Worm (Caenorhabditis elegans) whole organism, young adult: ENCODE results near the gene ints-5.

Experiments used
- B0035.1 ChIP-seq: sonication (generic microtip); optimal IDR thresholded peaks from 2 replicates; lab custom pipeline; 2016; ENCODE audit warnings: missing genetic modification characterization, mild to moderate bottlenecking, missing compliant biosample characterization, missing genotype, missing genetic modification reagents
- F22D6.2 ChIP-seq: sonication (generic microtip); optimal IDR thresholded peaks from 2 replicates; lab custom pipeline; 2016; ENCODE audit warnings: mild to moderate bottlenecking, missing genetic modification characterization, missing compliant biosample characterization
- K12H6.12 ChIP-seq: fragments of 200-800 bp; sonication (Bioruptor generic); optimal IDR thresholded peaks from 2 replicates; lab custom pipeline; 2018; ENCODE audit warnings: mild to moderate bottlenecking, missing genetic modification characterization, missing compliant biosample characterization
- T26A5.8 ChIP-seq: sonication (generic microtip); optimal IDR thresholded peaks from 2 replicates; lab custom pipeline; 2016; ENCODE audit warnings: missing genetic modification characterization, missing compliant biosample characterization
- Y56A3A.18 ChIP-seq: fragments of 200-800 bp; sonication (Bioruptor generic); IDR thresholded peaks from 2 replicates; pipeline ENCODE4 v1.3.6; 2022; ENCODE audit warnings: missing genetic modification reagents, missing genetic modification characterization, missing compliant biosample characterization
- Y79H2A.3 ChIP-seq: fragments of 200-800 bp; sonication (Bioruptor generic); conservative IDR thresholded peaks from 2 replicates; pipeline ENCODE4 v1.3.6; 2022; ENCODE audit warnings: missing genetic modification reagents, missing genetic modification characterization, missing compliant biosample characterization
- attf-5 ChIP-seq: fragments of 200-800 bp; sonication (Bioruptor generic); optimal IDR thresholded peaks from 2 replicates; lab custom pipeline; 2018; ENCODE audit warnings: mild to moderate bottlenecking, missing genetic modification characterization, missing compliant biosample characterization
- bed-2 ChIP-seq: fragments of 200-800 bp; sonication (Bioruptor generic); IDR thresholded peaks from 2 replicates; pipeline ENCODE4 v1.3.6; 2022; ENCODE audit warnings: missing genetic modification reagents, missing genetic modification characterization, missing compliant biosample characterization
- cebp-1 ChIP-seq, 2 experiments: fragments of 200-800 bp in 1 of 2; sonication (Bioruptor generic) in 1 of 2; sonication (generic microtip) in 1 of 2; IDR thresholded peaks in 1 of 2; optimal IDR thresholded peaks in 1 of 2; 2 replicates each; pipeline versions ENCODE4 v1.3.6 to Lab custom; 2017 to 2022; ENCODE audit warnings: missing compliant biosample characterization in 2 of 2, missing genetic modification characterization in 2 of 2, mild to moderate bottlenecking in 1 of 2, missing genetic modification reagents in 1 of 2, moderate library complexity in 1 of 2
- ceh-27 ChIP-seq: fragments of 200-800 bp; sonication (Bioruptor generic); optimal IDR thresholded peaks from 2 replicates; lab custom pipeline; 2018; ENCODE audit warnings: mild to moderate bottlenecking, missing genetic modification characterization, moderate library complexity, missing compliant biosample characterization
- ceh-40 ChIP-seq: fragments of 200-800 bp; sonication (Bioruptor generic); IDR thresholded peaks from 2 replicates; pipeline ENCODE4 v1.3.6; 2022; ENCODE audit warnings: missing genetic modification characterization, missing compliant biosample characterization
- ceh-91 ChIP-seq: fragments of 200-800 bp; sonication (Bioruptor generic); IDR thresholded peaks from 2 replicates; pipeline ENCODE4 v1.3.6; 2022; ENCODE audit warnings: missing genetic modification reagents, missing genetic modification characterization, missing compliant biosample characterization
- egl-44 ChIP-seq: fragments of 200-800 bp; sonication (Bioruptor generic); IDR thresholded peaks from 2 replicates; pipeline ENCODE4 v1.3.6; 2022; ENCODE audit warnings: missing genetic modification reagents, missing genetic modification characterization, missing compliant biosample characterization
- egrh-3 ChIP-seq: fragments of 200-800 bp; sonication (Bioruptor generic); IDR thresholded peaks from 2 replicates; pipeline ENCODE4 v1.3.6; 2022; ENCODE audit warnings: missing genetic modification reagents, missing genetic modification characterization, missing compliant biosample characterization
- him-1 ChIP-seq: sonication (generic microtip); optimal IDR thresholded peaks from 2 replicates; lab custom pipeline; 2016; ENCODE audit warnings: missing genotype, missing genetic modification reagents, missing genetic modification characterization, missing compliant biosample characterization
- hlh-12 ChIP-seq: sonication (generic microtip); optimal IDR thresholded peaks from 2 replicates; lab custom pipeline; 2016; ENCODE audit warnings: missing genetic modification characterization, missing compliant biosample characterization
- hlh-26 ChIP-seq: fragments of 200-800 bp; sonication (Bioruptor generic); conservative IDR thresholded peaks from 2 replicates; pipeline ENCODE4 v1.3.6; 2022; ENCODE audit warnings: missing genetic modification reagents, missing genetic modification characterization, missing compliant biosample characterization
- hmg-1.2 ChIP-seq: fragments of 200-800 bp; sonication (Bioruptor generic); IDR thresholded peaks from 2 replicates; pipeline ENCODE4 v1.3.6; 2022; ENCODE audit warnings: missing genetic modification reagents, missing genetic modification characterization, missing compliant biosample characterization
- hrde-1 ChIP-seq: sonication (generic microtip); optimal IDR thresholded peaks from 2 replicates; lab custom pipeline; 2016; ENCODE audit warnings: missing genetic modification characterization, mild to moderate bottlenecking, missing compliant biosample characterization, moderate library complexity, missing genotype, missing genetic modification reagents, borderline replicate concordance
- hsf-1 ChIP-seq: fragments of 200-800 bp; sonication (Bioruptor generic); IDR thresholded peaks from 2 replicates; pipeline ENCODE4 v1.3.6; 2022; ENCODE audit warnings: missing genetic modification reagents, missing genetic modification characterization, missing compliant biosample characterization
- lag-1 ChIP-seq: fragments of 200-800 bp; sonication (Bioruptor generic); IDR thresholded peaks from 2 replicates; pipeline ENCODE4 v1.3.6; 2022; ENCODE audit warnings: missing genetic modification reagents, missing genetic modification characterization, missing compliant biosample characterization
- lin-35 ChIP-seq, 3 experiments: fragments of 150-350 bp in 2 of 3; sonication (generic microtip) in 1 of 3; optimal IDR thresholded peaks; 2 replicates each; lab custom pipeline; 2014 to 2018; ENCODE audit warnings: missing biosample characterization in 3 of 3, missing genetic modification characterization in 3 of 3, missing genetic modification reagents in 3 of 3
- lin-40 ChIP-seq: sonication (generic microtip); optimal IDR thresholded peaks from 2 replicates; lab custom pipeline; 2016; ENCODE audit warnings: missing genetic modification characterization, mild to moderate bottlenecking, missing compliant biosample characterization, missing genotype, missing genetic modification reagents
- lin-54 ChIP-seq: fragments of 200-800 bp; sonication (Bioruptor generic); optimal IDR thresholded peaks from 2 replicates; lab custom pipeline; 2018; ENCODE audit warnings: mild to moderate bottlenecking, missing genetic modification characterization, missing compliant biosample characterization
- madf-3 ChIP-seq: fragments of 200-800 bp; sonication (Bioruptor generic); IDR thresholded peaks from 2 replicates; pipeline ENCODE4 v1.3.6; 2022; ENCODE audit warnings: missing genetic modification reagents, missing genetic modification characterization, missing compliant biosample characterization
- madf-6 ChIP-seq: fragments of 200-800 bp; sonication (Bioruptor generic); IDR thresholded peaks from 2 replicates; pipeline ENCODE4 v1.3.6; 2022; ENCODE audit warnings: missing genetic modification reagents, missing genetic modification characterization, missing compliant biosample characterization
- mcd-1 ChIP-seq: fragments of 200-800 bp; sonication (Bioruptor generic); IDR thresholded peaks from 2 replicates; pipeline ENCODE4 v1.3.6; 2022; ENCODE audit warnings: missing genetic modification reagents, missing genetic modification characterization, missing compliant biosample characterization
- mes-4 ChIP-seq: sonication (generic microtip); optimal IDR thresholded peaks from 2 replicates; lab custom pipeline; 2016; ENCODE audit warnings: missing genotype, missing genetic modification characterization, missing compliant biosample characterization
- nhr-27 ChIP-seq: fragments of 200-800 bp; sonication (Bioruptor generic); optimal IDR thresholded peaks from 2 replicates; lab custom pipeline; 2018; ENCODE audit warnings: mild to moderate bottlenecking, missing genetic modification characterization, moderate library complexity, missing compliant biosample characterization
- pbrm-1 ChIP-seq: fragments of 200-800 bp; sonication (Bioruptor generic); IDR thresholded peaks from 2 replicates; pipeline ENCODE4 v1.3.6; 2022; ENCODE audit warnings: missing genetic modification reagents, missing genetic modification characterization, missing compliant biosample characterization
- rcor-1 ChIP-seq: fragments of 200-800 bp; sonication (Bioruptor generic); IDR thresholded peaks from 2 replicates; pipeline ENCODE4 v1.3.6; 2022; ENCODE audit warnings: missing genetic modification reagents, missing genetic modification characterization, missing compliant biosample characterization
- repo-1 ChIP-seq: sonication (generic microtip); optimal IDR thresholded peaks from 2 replicates; lab custom pipeline; 2017; ENCODE audit warnings: mild to moderate bottlenecking, missing genetic modification characterization, missing compliant biosample characterization
- snpc-1.3 ChIP-seq: sonication (generic microtip); optimal IDR thresholded peaks from 2 replicates; lab custom pipeline; 2017; ENCODE audit warnings: missing genetic modification characterization, mild to moderate bottlenecking, missing compliant biosample characterization, antibody characterized with exemption, moderate library complexity, missing genotype, missing genetic modification reagents; ENCODE audit not compliant: insufficient read depth
- tbp1 ChIP-seq: fragments of 200-800 bp; sonication (Bioruptor generic); optimal IDR thresholded peaks from 2 replicates; lab custom pipeline; 2018; ENCODE audit warnings: mild to moderate bottlenecking, missing genetic modification characterization, missing compliant biosample characterization
- tlf-1 ChIP-seq: fragments of 200-800 bp; sonication (Bioruptor generic); optimal IDR thresholded peaks from 2 replicates; lab custom pipeline; 2018; ENCODE audit warnings: mild to moderate bottlenecking, missing genetic modification characterization, missing compliant biosample characterization
- zfh-2 ChIP-seq: fragments of 200-800 bp; sonication (Bioruptor generic); conservative IDR thresholded peaks from 2 replicates; pipeline ENCODE4 v1.3.6; 2022; ENCODE audit warnings: missing genetic modification reagents, missing genetic modification characterization, missing compliant biosample characterization
- ztf-18 ChIP-seq: sonication (generic microtip); optimal IDR thresholded peaks from 2 replicates; lab custom pipeline; 2016; ENCODE audit warnings: missing genotype, mild to moderate bottlenecking, missing genetic modification characterization, missing compliant biosample characterization
- ztf-25 ChIP-seq: fragments of 200-800 bp; sonication (Bioruptor generic); IDR thresholded peaks from 2 replicates; pipeline ENCODE4 v1.3.6; 2022; ENCODE audit warnings: missing genetic modification reagents, missing genetic modification characterization, missing compliant biosample characterization
- ztf-3 ChIP-seq: fragments of 200-800 bp; sonication (Bioruptor generic); optimal IDR thresholded peaks from 2 replicates; lab custom pipeline; 2018; ENCODE audit warnings: mild to moderate bottlenecking, missing genetic modification characterization, missing compliant biosample characterization

The ints-5 gene

DNA sequence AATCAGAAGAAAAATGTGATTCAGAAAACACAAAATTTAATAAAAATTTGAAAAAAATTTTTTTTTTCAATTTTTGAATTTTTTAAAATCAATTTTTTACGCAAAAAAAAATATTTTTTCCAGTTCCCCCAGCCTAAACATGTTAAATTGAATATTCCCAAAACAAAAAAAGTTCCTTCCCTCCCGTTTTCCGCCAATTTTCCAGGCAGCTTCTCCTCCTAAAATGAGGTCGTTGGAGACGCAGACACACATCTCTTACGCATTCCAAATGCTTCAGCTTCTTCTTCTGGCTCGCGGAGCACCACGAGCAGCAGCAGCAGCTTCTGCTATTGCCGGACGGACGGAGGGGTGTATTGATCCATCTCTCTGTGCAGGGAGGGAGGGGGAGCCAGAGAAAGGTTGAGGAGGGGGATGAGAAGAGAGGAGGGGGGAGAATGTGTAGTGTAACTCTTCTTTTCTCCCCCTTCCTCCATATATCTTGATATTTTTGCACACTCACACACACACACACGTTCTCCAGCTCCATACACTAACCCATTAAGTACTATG, 43.4 kb upstream of the ints-5 start:
- no peak for TF ChIP-seq rcor-1 (GFP tag; lab: Robert Waterston, UW)
- TF ChIP-seq Y79H2A.3 (GFP tag; lab: Robert Waterston, UW) = no peak
- TF ChIP-seq hsf-1 (GFP tag; lab: Robert Waterston, UW) = no peak
- TF ChIP-seq mcd-1 (GFP tag; lab: Robert Waterston, UW) = peak; percentile 44; the same call in 1 of the 2 replicates
- no peak for TF ChIP-seq cebp-1 (GFP tag; IDR thresholded peaks at IDR 0.05; lab: Robert Waterston, UW)
- TF ChIP-seq cebp-1 (tag; optimal IDR thresholded peaks at IDR 0.05; lab: Kevin White, UChicago) = peak; percentile 31
- TF ChIP-seq ztf-25 = no peak
- no peak for TF ChIP-seq B0035.1
- TF ChIP-seq egl-44 (GFP tag; lab: Robert Waterston, UW) = no peak
- peak; percentile 84 for TF ChIP-seq egrh-3 (GFP tag; lab: Robert Waterston, UW)
- TF ChIP-seq madf-3 (GFP tag; lab: Robert Waterston, UW) = no peak
- peak; percentile 90 for TF ChIP-seq K12H6.12 (tag; lab: Kevin White, UChicago)
- TF ChIP-seq attf-5 (GFP tag; lab: Kevin White, UChicago) = peak; percentile 4
- TF ChIP-seq hlh-26 (GFP tag; lab: Robert Waterston, UW) = no peak
- TF ChIP-seq zfh-2 = peak; percentile 95
- peak in 1 of 3 experiments; percentile 47 for TF ChIP-seq lin-35 (GFP tag; optimal IDR thresholded peaks at IDR 0.05; lab: Kevin White, UChicago)
- no peak for TF ChIP-seq T26A5.8
- TF ChIP-seq ceh-27 (GFP tag; lab: Kevin White, UChicago) = peak; percentile 35

- TF ChIP-seq T26A5.8 (no peak), lag-1 (GFP tag; lab: Robert Waterston, UW) (no peak), ztf-18 (tag; lab: Kevin White, UChicago) (no peak), pbrm-1 (GFP tag; lab: Robert Waterston, UW) (no peak), nhr-27 (no peak), hrde-1 (tag; lab: Kevin White, UChicago) (no peak), Y79H2A.3 (GFP tag; lab: Robert Waterston, UW) (no peak), ceh-40 (GFP tag; lab: Robert Waterston, UW) (no peak), hlh-12 (tag; lab: Kevin White, UChicago) (no peak), tbp1 (no peak)
These were observed 41.8 kb upstream of the ints-5 start, which contains the start of gene slo-1 for ce11 chrV:18491961-18492360. Gene slo-1, plus strand, starts transcription at chrV:18492261.

- TF ChIP-seq F22D6.2 (tag; lab: Kevin White, UChicago) (no peak), repo-1 (no peak), ceh-91 (GFP tag; lab: Robert Waterston, UW) (no peak), hmg-1.2 (GFP tag; lab: Robert Waterston, UW) (no peak), madf-6 (GFP tag; lab: Robert Waterston, UW) (no peak), lin-40 (tag; lab: Kevin White, UChicago) (no peak), Y56A3A.18 (no peak), ztf-3 (GFP tag; lab: Kevin White, UChicago) (no peak), snpc-1.3 (no peak), tlf-1 (no peak), bed-2 (no peak), him-1 (tag; lab: Kevin White, UChicago) (no peak), ceh-40 (GFP tag; lab: Robert Waterston, UW) (no peak), lin-54 (GFP tag; lab: Kevin White, UChicago) (no peak), mes-4 (tag; lab: Kevin White, UChicago) (no peak)
These were observed 29.1 kb upstream of the ints-5 start for ce11 chrV:18504610-18505009.
